Worm (Caenorhabditis elegans) whole organism, L2 larva: ENCODE results near the gene rab-35.

Source experiments
- ama-1 ChIP-seq: fragments of 150-350 bp; optimal IDR thresholded peaks from 2 replicates; lab custom pipeline; 2018; ENCODE audit warnings: inconsistent platforms
- elt-3 ChIP-seq: sonication (generic microtip); optimal IDR thresholded peaks from 2 replicates; lab custom pipeline; 2017; ENCODE audit warnings: missing biosample characterization, missing genetic modification characterization

DNA sequence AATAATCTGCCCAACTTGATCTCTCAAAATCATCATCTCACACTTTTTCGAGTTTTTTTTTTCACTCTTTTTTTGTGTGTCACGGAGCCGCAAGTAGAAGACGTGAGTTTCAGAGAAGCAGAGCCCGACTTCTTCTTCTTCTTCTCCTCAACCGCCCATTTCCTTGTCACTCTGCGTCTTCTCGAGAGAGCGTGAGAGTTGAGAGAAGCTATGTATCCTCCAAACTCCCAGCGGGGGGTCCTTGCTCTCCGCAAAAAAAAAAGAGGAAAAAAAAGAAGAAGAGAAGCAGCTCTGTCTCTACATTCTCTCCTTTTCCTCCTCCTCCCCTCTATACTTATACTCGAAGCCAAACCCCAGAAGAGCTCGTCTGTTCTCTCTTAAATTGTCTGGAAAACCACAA, 23.0 kb upstream of the rab-35 start:
- TF ChIP-seq ama-1 (lab: Kevin White, UChicago) (no peak), elt-3 (tag; lab: Kevin White, UChicago) (no peak)
